Worm (Caenorhabditis elegans): ENCODE measurements around the gene F36F12.1.

- no peak for TF ChIP-seq hlh-13 (GFP tag; optimal IDR thresholded peaks at IDR 0.05)
- TF ChIP-seq nfya-1 (tag; optimal IDR thresholded peaks at IDR 0.05), result no peak
- no peak for TF ChIP-seq lin-11 (tag; optimal IDR thresholded peaks at IDR 0.05)
- TF ChIP-seq eyg-1 (tag; optimal IDR thresholded peaks at IDR 0.05), result no peak
- no peak for TF ChIP-seq pros-1 (tag; optimal IDR thresholded peaks at IDR 0.05)
- no peak for TF ChIP-seq fkh-10 (GFP tag; optimal IDR thresholded peaks at IDR 0.05)
- TF ChIP-seq ama-1 (optimal IDR thresholded peaks at IDR 0.05), result no peak
- no peak for TF ChIP-seq ttx-3 (tag; optimal IDR thresholded peaks at IDR 0.05)
These were observed 29.7 kb upstream of the F36F12.1 start for ce11 chrV:2132675-2133074.
